Fruit fly (Drosophila melanogaster) whole organism, prepupa: ENCODE results near the gene Spase12.

ENCODE experiments used
- Blimp-1 ChIP-seq: fragments of 200-800 bp; sonication (Bioruptor generic); optimal IDR thresholded peaks from 3 replicates; lab custom pipeline; 2017; ENCODE audit warnings: missing biosample characterization, missing genetic modification characterization, mild to moderate bottlenecking, moderate library complexity, missing genetic modification reagents
- CG10631 ChIP-seq: fragments of 200-800 bp; sonication (Bioruptor generic); optimal IDR thresholded peaks from 2 replicates; lab custom pipeline; 2016; ENCODE audit warnings: missing biosample characterization, missing genetic modification characterization
- CG11294 ChIP-seq: fragments of 200-800 bp; sonication (Bioruptor generic); IDR thresholded peaks from 2 replicates; pipeline ENCODE4 v1.3.6; 2022; ENCODE audit warnings: missing biosample characterization, missing genetic modification characterization
- CG11762 ChIP-seq: fragments of 200-800 bp; sonication (Bioruptor generic); optimal IDR thresholded peaks from 3 replicates; lab custom pipeline; 2016; ENCODE audit warnings: missing biosample characterization, missing genetic modification characterization; ENCODE audit not compliant: insufficient read depth
- CG11902 ChIP-seq: fragments of 200-800 bp; sonication (Bioruptor generic); optimal IDR thresholded peaks from 3 replicates; lab custom pipeline; 2016; ENCODE audit warnings: missing biosample characterization, missing genetic modification characterization
- CG15336 ChIP-seq: fragments of 200-800 bp; sonication (Bioruptor generic); IDR thresholded peaks from 2 replicates; pipeline ENCODE4 v1.3.6; 2022; ENCODE audit warnings: missing biosample characterization, missing genetic modification characterization
- CG1621 ChIP-seq: fragments of 200-800 bp; sonication (Bioruptor generic); optimal IDR thresholded peaks from 3 replicates; lab custom pipeline; 2018; ENCODE audit warnings: missing biosample characterization, mild to moderate bottlenecking, missing genetic modification characterization
- CG16779 ChIP-seq: fragments of 200-800 bp; sonication (Bioruptor generic); optimal IDR thresholded peaks from 3 replicates; lab custom pipeline; 2017; ENCODE audit warnings: missing biosample characterization, mild to moderate bottlenecking, missing genetic modification characterization
- CG3032 ChIP-seq: fragments of 200-800 bp; optimal IDR thresholded peaks from 2 replicates; lab custom pipeline; 2019; ENCODE audit warnings: missing biosample characterization, mild to moderate bottlenecking, missing genetic modification characterization, moderate library complexity
- CG32006 ChIP-seq: fragments of 200-800 bp; sonication (Bioruptor generic); optimal IDR thresholded peaks from 3 replicates; lab custom pipeline; 2017; ENCODE audit warnings: missing biosample characterization, mild to moderate bottlenecking, missing genetic modification characterization
- CG34406 ChIP-seq: fragments of 200-800 bp; sonication (Bioruptor generic); optimal IDR thresholded peaks from 3 replicates; lab custom pipeline; 2016; ENCODE audit warnings: missing biosample characterization, missing genetic modification characterization
- CG3919 ChIP-seq: fragments of 200-800 bp; sonication (Bioruptor generic); optimal IDR thresholded peaks from 3 replicates; lab custom pipeline; 2016; ENCODE audit warnings: missing biosample characterization, missing genetic modification characterization
- CG4318 ChIP-seq: fragments of 200-800 bp; sonication (Bioruptor generic); optimal IDR thresholded peaks from 3 replicates; lab custom pipeline; 2017; ENCODE audit warnings: missing biosample characterization, mild to moderate bottlenecking, missing genetic modification characterization
- CG6276 ChIP-seq: fragments of 200-800 bp; sonication (Bioruptor generic); optimal IDR thresholded peaks from 2 replicates; lab custom pipeline; 2017; ENCODE audit warnings: missing biosample characterization, mild to moderate bottlenecking, missing genetic modification characterization
- CG6792 ChIP-seq: fragments of 200-800 bp; sonication (Bioruptor generic); optimal IDR thresholded peaks from 3 replicates; lab custom pipeline; 2016; ENCODE audit warnings: missing biosample characterization, missing genetic modification characterization
- CG6808 ChIP-seq: fragments of 200-800 bp; sonication (Bioruptor generic); optimal IDR thresholded peaks from 3 replicates; lab custom pipeline; 2017; ENCODE audit warnings: missing biosample characterization, missing genetic modification characterization, mild to moderate bottlenecking, moderate library complexity, missing genetic modification reagents
- CG6854 ChIP-seq: fragments of 200-800 bp; sonication (Bioruptor generic); optimal IDR thresholded peaks from 2 replicates; lab custom pipeline; 2017; ENCODE audit warnings: missing biosample characterization, mild to moderate bottlenecking, missing genetic modification characterization
- CG8119 ChIP-seq: fragments of 200-800 bp; sonication (Bioruptor generic); IDR thresholded peaks from 3 replicates; pipeline ENCODE4 v1.3.6; 2022; ENCODE audit warnings: missing biosample characterization, missing genetic modification characterization
- CG8319 ChIP-seq: fragments of 200-800 bp; sonication (Bioruptor generic); optimal IDR thresholded peaks from 3 replicates; lab custom pipeline; 2016; ENCODE audit warnings: missing biosample characterization, missing genetic modification characterization
- CG8632 ChIP-seq: fragments of 200-800 bp; sonication (Bioruptor generic); optimal IDR thresholded peaks from 3 replicates; lab custom pipeline; 2016; ENCODE audit warnings: missing biosample characterization, missing genetic modification characterization
- CG9139 ChIP-seq: fragments of 200-800 bp; sonication (Bioruptor generic); optimal IDR thresholded peaks from 3 replicates; lab custom pipeline; 2017; ENCODE audit warnings: missing biosample characterization, mild to moderate bottlenecking, missing genetic modification characterization
- Eip75B ChIP-seq: fragments of 200-800 bp; sonication (Bioruptor generic); optimal IDR thresholded peaks from 3 replicates; lab custom pipeline; 2016; ENCODE audit warnings: missing biosample characterization, missing genetic modification characterization
- Eip78C ChIP-seq: fragments of 200-800 bp; sonication (Bioruptor generic); peaks from one replicate; lab custom pipeline; 2016; ENCODE audit warnings: missing biosample characterization, missing genetic modification characterization
- Eip93F ChIP-seq: fragments of 200-800 bp; sonication (Bioruptor generic); optimal IDR thresholded peaks from 2 replicates; lab custom pipeline; 2016; ENCODE audit warnings: missing biosample characterization, mild to moderate bottlenecking, missing genetic modification characterization
- Ets21C ChIP-seq: fragments of 200-800 bp; sonication (Bioruptor generic); optimal IDR thresholded peaks from 3 replicates; lab custom pipeline; 2016; ENCODE audit warnings: missing biosample characterization, missing genetic modification characterization
- Ets96B ChIP-seq: fragments of 200-800 bp; optimal IDR thresholded peaks from 2 replicates; lab custom pipeline; 2019; ENCODE audit warnings: missing biosample characterization, mild to moderate bottlenecking, missing genetic modification characterization, moderate library complexity
- Gug ChIP-seq: fragments of 200-800 bp; sonication (Bioruptor generic); IDR thresholded peaks from 2 replicates; pipeline ENCODE4 v1.3.6; 2022; ENCODE audit warnings: missing biosample characterization, missing genetic modification characterization
- Hr38 ChIP-seq: sonication (Bioruptor generic); optimal IDR thresholded peaks from 2 replicates; lab custom pipeline; 2016; ENCODE audit warnings: missing biosample characterization, missing genetic modification characterization
- Hr39 ChIP-seq: fragments of 200-800 bp; sonication (Bioruptor generic); optimal IDR thresholded peaks from 2 replicates; lab custom pipeline; 2016; ENCODE audit warnings: missing biosample characterization, missing genetic modification characterization
- Hr4 ChIP-seq: fragments of 200-800 bp; sonication (Bioruptor generic); optimal IDR thresholded peaks from 3 replicates; lab custom pipeline; 2016; ENCODE audit warnings: missing biosample characterization, missing genetic modification characterization
- Met ChIP-seq: fragments of 200-800 bp; sonication (Bioruptor generic); optimal IDR thresholded peaks from 3 replicates; lab custom pipeline; 2016; ENCODE audit warnings: missing biosample characterization, missing genetic modification characterization
- OdsH ChIP-seq: fragments of 200-800 bp; sonication (Bioruptor generic); optimal IDR thresholded peaks from 3 replicates; lab custom pipeline; 2016; ENCODE audit warnings: missing biosample characterization, missing genetic modification characterization
- Smox ChIP-seq: fragments of 200-800 bp; sonication (Bioruptor generic); optimal IDR thresholded peaks from 3 replicates; lab custom pipeline; 2016; ENCODE audit warnings: missing biosample characterization, missing genetic modification characterization
- Sox14 ChIP-seq: fragments of 200-800 bp; sonication (Bioruptor generic); optimal IDR thresholded peaks from 3 replicates; lab custom pipeline; 2016; ENCODE audit warnings: missing biosample characterization, missing genetic modification characterization
- Sox15 ChIP-seq: fragments of 200-800 bp; sonication (Bioruptor generic); optimal IDR thresholded peaks from 3 replicates; lab custom pipeline; 2016; ENCODE audit warnings: missing biosample characterization, missing genetic modification characterization
- achi ChIP-seq: fragments of 200-800 bp; sonication (Bioruptor generic); optimal IDR thresholded peaks from 3 replicates; lab custom pipeline; 2016; ENCODE audit warnings: missing biosample characterization, missing genetic modification characterization
- acj6 ChIP-seq: fragments of 200-800 bp; sonication (Bioruptor generic); optimal IDR thresholded peaks from 3 replicates; lab custom pipeline; 2016; ENCODE audit warnings: missing biosample characterization, missing genetic modification characterization
- dac ChIP-seq: fragments of 200-800 bp; sonication (Bioruptor generic); optimal IDR thresholded peaks from 2 replicates; lab custom pipeline; 2017; ENCODE audit warnings: missing biosample characterization, mild to moderate bottlenecking, missing genetic modification characterization
- dsx ChIP-seq: fragments of 200-800 bp; optimal IDR thresholded peaks from 3 replicates; lab custom pipeline; 2019; ENCODE audit warnings: missing biosample characterization, mild to moderate bottlenecking, missing genetic modification characterization, moderate library complexity; ENCODE audit not compliant: poor library complexity, severe bottlenecking
- eg ChIP-seq: fragments of 200-800 bp; sonication (Bioruptor generic); IDR thresholded peaks from 3 replicates; pipeline ENCODE4 v1.3.6; 2022; ENCODE audit warnings: missing biosample characterization, missing genetic modification characterization
- fd59A ChIP-seq: fragments of 200-800 bp; sonication (Bioruptor generic); optimal IDR thresholded peaks from 2 replicates; lab custom pipeline; 2017; ENCODE audit warnings: missing biosample characterization, mild to moderate bottlenecking, missing genetic modification characterization, missing genetic modification reagents
- fd85E ChIP-seq: fragments of 200-800 bp; sonication (Bioruptor generic); optimal IDR thresholded peaks from 3 replicates; lab custom pipeline; 2016; ENCODE audit warnings: missing biosample characterization, missing genetic modification characterization
- lz ChIP-seq: fragments of 200-800 bp; sonication (Bioruptor generic); optimal IDR thresholded peaks from 3 replicates; lab custom pipeline; 2016; ENCODE audit warnings: missing biosample characterization, missing genetic modification characterization
- net ChIP-seq: fragments of 200-800 bp; sonication (Bioruptor generic); optimal IDR thresholded peaks from 3 replicates; lab custom pipeline; 2016; ENCODE audit warnings: missing biosample characterization, missing genetic modification characterization
- pdm3 ChIP-seq: fragments of 200-800 bp; sonication (Bioruptor generic); optimal IDR thresholded peaks from 3 replicates; lab custom pipeline; 2016; ENCODE audit warnings: missing biosample characterization, missing genetic modification characterization
- ss ChIP-seq, 2 experiments: fragments of 200-800 bp; sonication (Bioruptor generic); optimal IDR thresholded peaks; 2 replicates in 1 of 2; 3 replicates in 1 of 2; lab custom pipeline; 2017 to 2018; ENCODE audit warnings: mild to moderate bottlenecking in 2 of 2, missing biosample characterization in 2 of 2, missing genetic modification characterization in 2 of 2, moderate library complexity in 1 of 2
- topi ChIP-seq: fragments of 200-800 bp; sonication (Bioruptor generic); optimal IDR thresholded peaks from 3 replicates; lab custom pipeline; 2016; ENCODE audit warnings: missing biosample characterization, missing genetic modification characterization
- vri ChIP-seq: fragments of 200-800 bp; sonication (Bioruptor generic); optimal IDR thresholded peaks from 3 replicates; lab custom pipeline; 2016; ENCODE audit warnings: missing biosample characterization, mild to moderate bottlenecking, missing genetic modification characterization

The Spase12 gene

DNA sequence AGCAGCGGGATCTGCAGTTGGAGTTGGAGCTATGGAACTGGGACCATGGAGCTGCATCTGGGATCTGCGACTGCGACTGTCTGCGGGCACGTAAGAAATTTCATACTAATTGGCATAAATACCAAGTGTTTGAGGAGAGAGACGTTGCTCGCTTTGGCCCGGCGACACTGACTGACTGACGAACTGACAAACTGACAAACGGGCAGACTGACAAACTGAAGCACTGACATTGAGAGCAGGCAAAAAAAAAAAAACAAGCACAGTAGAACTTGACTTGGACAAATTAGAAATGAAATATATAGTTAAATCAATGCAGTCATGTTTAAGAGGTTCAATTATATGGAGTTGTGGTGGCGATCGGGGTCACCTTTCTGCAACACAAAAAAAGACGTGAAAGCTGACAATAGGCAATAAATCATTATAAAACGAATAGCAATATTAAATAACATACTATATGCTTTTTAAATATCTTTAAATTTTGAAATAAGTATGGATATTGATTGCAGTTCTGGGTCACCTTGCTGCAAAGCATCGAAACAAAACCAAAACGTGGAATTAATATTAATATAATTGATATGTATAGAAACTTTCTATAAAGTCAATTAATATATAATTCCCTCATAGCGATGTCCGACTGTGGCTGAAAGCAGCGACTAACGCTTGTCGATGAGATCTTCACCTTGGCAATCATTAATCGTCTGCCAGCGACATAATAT, 17.8 kb upstream of the Spase12 start (continued):
- TF ChIP-seq CG8119 (GFP tag; lab: Robert Waterston, UW) (no peak), Eip93F (GFP tag; lab: Kevin White, UChicago) (no peak), Hr39 (no peak), pdm3 (GFP tag; lab: Kevin White, UChicago) (no peak), CG6276 (GFP tag; lab: Kevin White, UChicago) (peak; percentile 0), acj6 (GFP tag; lab: Kevin White, UChicago) (no peak)

DNA sequence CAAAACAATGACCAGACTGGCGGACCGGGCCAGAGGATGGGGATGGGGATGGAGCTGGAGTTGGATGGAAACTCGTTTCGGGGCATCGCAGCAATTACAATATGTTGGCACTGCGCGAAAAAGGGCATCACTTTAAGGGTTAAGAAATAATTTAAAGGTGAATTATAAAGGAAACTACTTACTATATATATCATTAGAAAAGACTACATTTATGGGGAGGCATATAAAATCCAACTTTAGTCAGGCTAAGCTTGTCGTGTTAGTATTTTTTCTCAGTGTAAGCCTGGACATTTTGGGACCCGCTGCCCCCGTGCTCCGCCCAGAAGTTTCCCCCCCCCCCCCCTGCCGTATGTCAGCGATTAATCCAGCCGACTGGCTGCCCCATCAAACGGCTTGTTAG, 15.6 kb upstream of the Spase12 start:
- TF ChIP-seq Sox15, result no peak
- no peak for TF ChIP-seq Gug (GFP tag; lab: Robert Waterston, UW)
- no peak for TF ChIP-seq Ets21C
- peak; percentile 13 for TF ChIP-seq CG11902 (GFP tag; lab: Kevin White, UChicago)
- TF ChIP-seq CG34406 (GFP tag; lab: Kevin White, UChicago), result peak; percentile 13
- TF ChIP-seq vri (GFP tag; lab: Kevin White, UChicago), result no peak
- TF ChIP-seq acj6 (GFP tag; lab: Kevin White, UChicago), result peak; percentile 24
- TF ChIP-seq CG6808 (GFP tag; lab: Kevin White, UChicago), result peak; percentile 53
- TF ChIP-seq CG11294 (GFP tag; lab: Robert Waterston, UW), result peak; percentile 30; the same call in 1 of the 2 replicates
- peak; percentile 1 for TF ChIP-seq fd59A (GFP tag; lab: Kevin White, UChicago)
- no peak for TF ChIP-seq CG8119 (GFP tag; lab: Robert Waterston, UW)
- TF ChIP-seq ss (GFP tag; optimal IDR thresholded peaks at IDR 0.05; lab: Kevin White, UChicago), result peak; percentile 5 to 67
- no peak for TF ChIP-seq Hr38 (GFP tag; lab: Kevin White, UChicago)
- peak; percentile 22 for TF ChIP-seq topi (GFP tag; lab: Kevin White, UChicago)
- TF ChIP-seq achi (GFP tag; lab: Kevin White, UChicago), result peak; percentile 16
- TF ChIP-seq Sox14, result no peak
- TF ChIP-seq Eip75B, result peak; percentile 27
- TF ChIP-seq lz (GFP tag; lab: Kevin White, UChicago), result peak; percentile 42
- TF ChIP-seq OdsH, result no peak
- TF ChIP-seq CG6854 (GFP tag; lab: Kevin White, UChicago), result no peak
- TF ChIP-seq CG8632 (GFP tag; lab: Kevin White, UChicago), result peak; percentile 36
- no peak for TF ChIP-seq CG15336 (GFP tag; lab: Robert Waterston, UW)
- TF ChIP-seq CG4318 (GFP tag; lab: Kevin White, UChicago), result no peak
- TF ChIP-seq CG32006, result no peak
- no peak for TF ChIP-seq dac (GFP tag; lab: Kevin White, UChicago)
- peak; percentile 2 for TF ChIP-seq Met (GFP tag; lab: Kevin White, UChicago)
- peak; percentile 64 for TF ChIP-seq CG6792
- no peak for TF ChIP-seq Hr4 (GFP tag; lab: Kevin White, UChicago)
- TF ChIP-seq Ets96B (tag; lab: Kevin White, UChicago), result peak; percentile 80
- TF ChIP-seq CG9139 (GFP tag; lab: Kevin White, UChicago), result no peak
- TF ChIP-seq Eip93F (GFP tag; lab: Kevin White, UChicago), result peak; percentile 28
- TF ChIP-seq CG16779, result no peak
- peak; percentile 49; the same call in 2 of the 3 replicates for TF ChIP-seq eg (GFP tag; lab: Robert Waterston, UW)
- TF ChIP-seq CG11762 (GFP tag; lab: Kevin White, UChicago), result peak; percentile 2
- TF ChIP-seq fd85E (GFP tag; lab: Kevin White, UChicago), result no peak
- peak; percentile 12 for TF ChIP-seq dsx
- no peak for TF ChIP-seq CG8319 (GFP tag; lab: Kevin White, UChicago)
- TF ChIP-seq Hr39, result peak; percentile 15
- peak; percentile 51 for TF ChIP-seq CG3919 (GFP tag; lab: Kevin White, UChicago)
- no peak for TF ChIP-seq pdm3 (GFP tag; lab: Kevin White, UChicago)
- TF ChIP-seq CG1621, result peak; percentile 28
- no peak for TF ChIP-seq Smox
- no peak for TF ChIP-seq CG6276 (GFP tag; lab: Kevin White, UChicago)
- no peak for TF ChIP-seq net (GFP tag; lab: Kevin White, UChicago)
- TF ChIP-seq Eip78C, result peak; percentile 80
- peak; percentile 48 for TF ChIP-seq CG10631
- TF ChIP-seq Blimp-1 (GFP tag; lab: Kevin White, UChicago), result no peak
- TF ChIP-seq CG3032 (tag; lab: Kevin White, UChicago), result peak; percentile 78
